Fruit fly (Drosophila melanogaster): Measurements from ENCODE around the gene Pfdn1.

DNA sequence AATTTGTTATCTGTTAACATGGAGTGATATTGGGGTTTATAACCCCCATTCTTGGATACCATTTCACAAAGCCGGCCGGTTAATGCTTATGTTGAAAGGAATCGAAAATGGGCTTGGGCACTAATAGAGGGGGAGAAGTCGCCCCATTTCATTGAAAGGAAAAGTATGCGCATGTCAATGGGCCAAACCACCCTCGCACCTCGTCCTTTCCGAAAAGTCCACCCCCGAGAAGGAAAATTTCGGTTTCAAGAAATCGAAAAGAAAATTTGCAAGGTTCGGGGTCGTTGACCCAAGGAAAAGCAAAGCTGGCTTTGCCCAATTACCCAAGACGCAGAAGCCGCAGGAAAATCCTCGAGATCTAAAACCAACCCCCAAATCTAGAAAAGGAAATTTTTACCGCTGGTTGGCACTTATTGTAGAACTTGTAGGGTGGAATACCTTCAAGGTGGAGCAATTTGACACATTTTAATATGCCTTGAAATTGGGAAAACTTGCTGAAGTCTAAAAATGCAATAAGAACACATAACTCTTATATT, 8.0 kb downstream of the Pfdn1 start:
- TF ChIP-seq CG13123 (GFP tag; optimal IDR thresholded peaks at IDR 0.05) (no peak), CG34422 (GFP tag; IDR thresholded peaks at IDR 0.05) (no peak), pum (GFP tag; optimal IDR thresholded peaks at IDR 0.05) (no peak)

Data from whole organism, embryonic.